Worm (Caenorhabditis elegans) whole organism, L4 larva: ENCODE measurements around the gene lys-10.

ENCODE experiments used
- F37D6.2 ChIP-seq: sonication (generic microtip); optimal IDR thresholded peaks from 2 replicates; lab custom pipeline; 2016; ENCODE audit warnings: mild to moderate bottlenecking, missing genetic modification characterization, missing compliant biosample characterization
- F44E2.7 ChIP-seq: fragments of 200-800 bp; sonication (Bioruptor generic); IDR thresholded peaks from 2 replicates; pipeline ENCODE4 v2.1.2; 2022; ENCODE audit warnings: missing genetic modification characterization, missing compliant biosample characterization
- F49E8.2 ChIP-seq: sonication (generic microtip); optimal IDR thresholded peaks from 2 replicates; lab custom pipeline; 2016; ENCODE audit warnings: missing compliant biosample characterization, mild to moderate bottlenecking, missing genetic modification characterization, borderline replicate concordance
- T20F7.1 ChIP-seq: fragments of 200-800 bp; sonication (Bioruptor generic); optimal IDR thresholded peaks from 2 replicates; lab custom pipeline; 2018; ENCODE audit warnings: mild to moderate bottlenecking, missing genetic modification characterization, missing compliant biosample characterization
- Y105C5A.15 ChIP-seq: fragments of 200-800 bp; sonication (Bioruptor generic); IDR thresholded peaks from 2 replicates; pipeline ENCODE4 v1.3.6; 2022; ENCODE audit warnings: missing genetic modification characterization, missing compliant biosample characterization
- Y75B8A.6 ChIP-seq: fragments of 200-800 bp; sonication (Bioruptor generic); IDR thresholded peaks from 2 replicates; pipeline ENCODE4 v1.3.6; 2022; ENCODE audit warnings: missing genetic modification reagents, missing genetic modification characterization, missing compliant biosample characterization
- ceh-20 ChIP-seq: fragments of 200-800 bp; sonication (Bioruptor generic); IDR thresholded peaks from 2 replicates; pipeline ENCODE4 v1.3.6; 2022; ENCODE audit warnings: missing genetic modification reagents, missing genetic modification characterization, missing compliant biosample characterization
- ceh-82 ChIP-seq: sonication (generic microtip); optimal IDR thresholded peaks from 2 replicates; lab custom pipeline; 2017; ENCODE audit warnings: missing biosample characterization, missing genetic modification characterization
- cey-2 ChIP-seq: sonication (generic microtip); optimal IDR thresholded peaks from 3 replicates; lab custom pipeline; 2017; ENCODE audit warnings: missing genetic modification characterization, mild to moderate bottlenecking, missing compliant biosample characterization, antibody characterized with exemption, borderline replicate concordance; ENCODE audit not compliant: insufficient read depth
- ctbp-1 ChIP-seq: fragments of 200-800 bp; sonication (Bioruptor generic); IDR thresholded peaks from 2 replicates; pipeline ENCODE4 v1.3.6; 2022; ENCODE audit warnings: missing genetic modification reagents, missing genetic modification characterization, missing compliant biosample characterization
- daf-19 ChIP-seq: fragments of 200-800 bp; sonication (Bioruptor generic); conservative IDR thresholded peaks from 2 replicates; pipeline ENCODE4 v1.3.6; 2022; ENCODE audit warnings: missing genetic modification characterization, missing compliant biosample characterization
- dmd-8 ChIP-seq: fragments of 200-800 bp; sonication (Bioruptor generic); IDR thresholded peaks from 2 replicates; pipeline ENCODE4 v1.3.6; 2022; ENCODE audit warnings: missing genetic modification characterization, missing compliant biosample characterization
- egl-43 ChIP-seq: fragments of 200-800 bp; sonication (Bioruptor generic); IDR thresholded peaks from 2 replicates; pipeline ENCODE4 v1.3.6; 2022; ENCODE audit warnings: missing genetic modification reagents, missing genetic modification characterization, missing compliant biosample characterization
- fkh-10 ChIP-seq: fragments of 150-350 bp; optimal IDR thresholded peaks from 2 replicates; lab custom pipeline; 2014; ENCODE audit warnings: missing biosample characterization, missing genetic modification reagents, missing genetic modification characterization
- hif-1 ChIP-seq, 2 experiments: sonication (generic microtip); optimal IDR thresholded peaks; 2 replicates each; lab custom pipeline; 2016 to 2017; ENCODE audit warnings: missing compliant biosample characterization in 2 of 2, missing genetic modification characterization in 2 of 2, missing genetic modification reagents in 2 of 2, missing genotype in 2 of 2, mild to moderate bottlenecking in 1 of 2
- hlh-30 ChIP-seq: sonication (generic microtip); optimal IDR thresholded peaks from 2 replicates; lab custom pipeline; 2017; ENCODE audit warnings: antibody characterized with exemption, mild to moderate bottlenecking, missing genetic modification characterization, missing compliant biosample characterization; ENCODE audit not compliant: insufficient read depth
- hmg-1.1 ChIP-seq: fragments of 200-800 bp; sonication (Bioruptor generic); IDR thresholded peaks from 2 replicates; pipeline ENCODE4 v1.3.6; 2022; ENCODE audit warnings: missing genetic modification reagents, missing genetic modification characterization, missing compliant biosample characterization
- lin-1 ChIP-seq: fragments of 200-800 bp; sonication (Bioruptor generic); IDR thresholded peaks from 2 replicates; pipeline ENCODE4 v1.3.6; 2022; ENCODE audit warnings: missing genetic modification reagents, missing genetic modification characterization, missing compliant biosample characterization
- lin-29 ChIP-seq: fragments of 200-800 bp; sonication (Bioruptor generic); IDR thresholded peaks from 2 replicates; pipeline ENCODE4 v1.3.6; 2022; ENCODE audit warnings: missing genetic modification reagents, missing genetic modification characterization, missing compliant biosample characterization
- lin-39 ChIP-seq: fragments of 150-350 bp; optimal IDR thresholded peaks from 2 replicates; lab custom pipeline; 2014; ENCODE audit warnings: missing biosample characterization, missing genetic modification reagents, missing genetic modification characterization
- madf-9 ChIP-seq: fragments of 200-800 bp; sonication (Bioruptor generic); conservative IDR thresholded peaks from 2 replicates; pipeline ENCODE4 v1.3.6; 2022; ENCODE audit warnings: missing genetic modification reagents, missing genetic modification characterization, missing compliant biosample characterization
- mes-2 ChIP-seq: sonication (generic microtip); optimal IDR thresholded peaks from 2 replicates; lab custom pipeline; 2016; ENCODE audit warnings: missing genotype, mild to moderate bottlenecking, missing genetic modification characterization, missing compliant biosample characterization; ENCODE audit not compliant: poor library complexity, severe bottlenecking
- nhr-28 ChIP-seq: fragments of 150-350 bp; optimal IDR thresholded peaks from 2 replicates; lab custom pipeline; 2014; ENCODE audit warnings: missing biosample characterization, missing genetic modification characterization
- nhr-41 ChIP-seq: fragments of 200-800 bp; sonication (Bioruptor generic); IDR thresholded peaks from 2 replicates; pipeline ENCODE4 v1.3.6; 2022; ENCODE audit warnings: missing genetic modification reagents, missing genetic modification characterization, missing compliant biosample characterization
- nhr-42 ChIP-seq: fragments of 200-800 bp; sonication (Bioruptor generic); IDR thresholded peaks from 2 replicates; pipeline ENCODE4 v1.3.6; 2022; ENCODE audit warnings: missing genetic modification characterization, missing compliant biosample characterization
- pha-4 ChIP-seq, 2 experiments: fragments of 150-350 bp in 1 of 2; fragments of 200-800 bp in 1 of 2; sonication (Bioruptor generic) in 1 of 2; IDR thresholded peaks in 1 of 2; optimal IDR thresholded peaks in 1 of 2; 2 replicates each; pipeline versions ENCODE4 v1.3.6 to Lab custom; 2014 to 2022; ENCODE audit warnings: missing genetic modification characterization in 2 of 2, missing genetic modification reagents in 2 of 2, missing biosample characterization in 1 of 2, missing compliant biosample characterization in 1 of 2
- saeg-2 ChIP-seq: fragments of 200-800 bp; sonication (Bioruptor generic); IDR thresholded peaks from 2 replicates; pipeline ENCODE4 v1.3.6; 2022; ENCODE audit warnings: missing genetic modification reagents, missing genetic modification characterization, missing compliant biosample characterization
- set-16 ChIP-seq: fragments of 200-800 bp; sonication (Bioruptor generic); IDR thresholded peaks from 2 replicates; pipeline ENCODE4 v1.3.6; 2022; ENCODE audit warnings: missing genetic modification reagents, missing genetic modification characterization, missing compliant biosample characterization
- spr-3 ChIP-seq: fragments of 200-800 bp; sonication (Bioruptor generic); optimal IDR thresholded peaks from 2 replicates; lab custom pipeline; 2018; ENCODE audit warnings: mild to moderate bottlenecking, missing genetic modification characterization, missing compliant biosample characterization
- unc-39 ChIP-seq: sonication (generic microtip); optimal IDR thresholded peaks from 2 replicates; lab custom pipeline; 2017; ENCODE audit warnings: missing biosample characterization, missing genetic modification characterization
- unc-62 ChIP-seq, 3 experiments: fragments of 150-350 bp in 1 of 3; sonication (generic microtip); optimal IDR thresholded peaks in 2 of 3; peaks in 1 of 3; 1 replicate in 1 of 3; 2 replicates in 2 of 3; lab custom pipeline; 2014 to 2017; ENCODE audit warnings: missing biosample characterization in 3 of 3, missing genetic modification characterization in 3 of 3, missing genetic modification reagents in 3 of 3, missing genotype in 1 of 3
- vab-7 ChIP-seq: fragments of 200-800 bp; sonication (Bioruptor generic); IDR thresholded peaks from 2 replicates; pipeline ENCODE4 v1.3.6; 2022; ENCODE audit warnings: missing genetic modification reagents, missing genetic modification characterization, missing compliant biosample characterization
- zfp-2 ChIP-seq: sonication (generic microtip); optimal IDR thresholded peaks from 2 replicates; lab custom pipeline; 2016; ENCODE audit warnings: mild to moderate bottlenecking, missing genetic modification characterization, missing compliant biosample characterization
- zip-11 ChIP-seq: fragments of 200-800 bp; sonication (Bioruptor generic); IDR thresholded peaks from 2 replicates; pipeline ENCODE4 v1.3.6; 2022; ENCODE audit warnings: missing genetic modification characterization, missing compliant biosample characterization

The lys-10 gene

DNA sequence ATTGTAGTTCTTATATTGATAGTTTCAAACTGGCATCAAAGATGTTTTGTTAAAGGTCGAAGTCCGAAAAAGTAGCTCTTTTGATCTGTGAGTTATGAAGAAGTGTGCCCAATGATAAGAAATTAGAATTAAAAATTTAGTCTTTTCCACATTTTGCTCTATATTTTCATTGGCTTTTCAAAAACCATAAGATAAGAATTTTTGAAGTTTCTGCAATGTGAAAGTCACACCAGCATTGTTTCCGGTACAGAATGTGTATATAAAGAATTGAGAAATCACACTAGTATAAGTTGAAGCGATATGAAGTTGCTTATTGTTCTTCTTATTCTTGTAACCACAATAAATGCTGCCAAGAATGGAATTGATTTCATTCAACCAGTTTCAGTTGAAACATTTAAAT, at the start of gene lys-10:
Gene lys-10, plus strand, starts transcription at position 301 of the 400 bp plus-strand sequence.
- no peak for TF ChIP-seq hmg-1.1 (GFP tag; lab: Robert Waterston, UW)
- no peak for TF ChIP-seq nhr-42
- TF ChIP-seq saeg-2 (GFP tag; lab: Robert Waterston, UW): no peak
- no peak for TF ChIP-seq ceh-82 (tag; lab: Kevin White, UChicago)
- TF ChIP-seq vab-7 (GFP tag; lab: Robert Waterston, UW): no peak
- TF ChIP-seq ceh-20 (GFP tag; lab: Robert Waterston, UW): no peak
- no peak for TF ChIP-seq unc-39 (tag; lab: Kevin White, UChicago)
- TF ChIP-seq pha-4 (GFP tag; IDR thresholded peaks at IDR 0.05; lab: Robert Waterston, UW): no peak
- no peak for TF ChIP-seq pha-4 (tag; optimal IDR thresholded peaks at IDR 0.05; lab: Kevin White, UChicago)
- no peak for TF ChIP-seq nhr-41 (GFP tag; lab: Robert Waterston, UW)
- TF ChIP-seq dmd-8 (GFP tag; lab: Robert Waterston, UW): no peak
- TF ChIP-seq F37D6.2 (tag; lab: Kevin White, UChicago): no peak
- no peak for TF ChIP-seq spr-3
- TF ChIP-seq mes-2 (tag; lab: Kevin White, UChicago): no peak

DNA sequence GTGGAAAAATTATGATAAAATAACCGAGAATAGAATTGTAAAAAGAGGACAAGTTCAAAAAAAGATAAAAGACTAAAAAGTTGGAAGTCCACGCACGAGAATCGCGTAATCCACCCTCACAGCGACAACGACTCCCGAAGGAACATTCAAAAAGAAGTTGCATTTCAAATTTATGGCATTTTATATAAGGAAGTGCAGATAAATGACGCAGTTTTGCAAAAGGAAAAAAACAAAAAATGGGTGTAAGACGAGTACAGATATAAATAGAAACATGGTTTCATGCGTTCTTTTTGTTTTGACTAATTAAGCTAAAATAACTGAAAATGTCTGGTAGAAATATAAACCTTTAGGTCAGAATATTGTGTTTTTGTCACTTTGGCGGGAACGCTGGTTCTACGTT, 49.4 kb upstream of the lys-10 start:
- TF ChIP-seq unc-62 (GFP tag; optimal IDR thresholded peaks at IDR 0.05 in 1 of 2; lab: Kevin White, UChicago): peak in 1 of 2 experiments; percentile 80
- no peak for TF ChIP-seq unc-62 (tag; optimal IDR thresholded peaks at IDR 0.05; lab: Kevin White, UChicago)
- no peak for TF ChIP-seq nhr-28
- no peak for TF ChIP-seq T20F7.1 (GFP tag; lab: Kevin White, UChicago)

DNA sequence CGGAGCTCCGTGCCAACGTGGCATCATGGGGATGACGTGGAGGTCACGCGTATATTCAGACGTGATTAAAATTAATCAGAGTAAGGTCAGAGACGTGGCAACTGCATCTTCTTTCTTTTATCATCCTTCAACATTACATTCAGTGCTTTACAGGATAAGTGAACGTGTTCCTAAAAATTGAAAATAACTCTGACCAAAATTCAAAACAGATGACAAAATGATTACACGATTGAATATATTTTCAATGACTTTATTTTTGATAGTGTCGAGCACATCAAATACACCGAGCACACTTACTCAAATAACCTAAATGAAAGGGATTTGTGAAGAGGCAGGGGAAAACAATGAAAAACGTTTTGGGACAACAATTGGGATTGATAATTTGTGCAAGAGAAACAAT, 46.3 kb upstream of the lys-10 start, which contains the start of gene K07H8.9:
Gene K07H8.9, minus strand, starts transcription at position 125 of the 400 bp plus-strand sequence.
- TF ChIP-seq Y105C5A.15 (0 out of 2 replicates have a peak, but pooled peaks have one; percentile 15), Y75B8A.6 (GFP tag; lab: Robert Waterston, UW) (no peak), nhr-41 (GFP tag; lab: Robert Waterston, UW) (no peak), saeg-2 (GFP tag; lab: Robert Waterston, UW) (no peak), F49E8.2 (tag; lab: Kevin White, UChicago) (peak; percentile 42), hlh-30 (no peak)

DNA sequence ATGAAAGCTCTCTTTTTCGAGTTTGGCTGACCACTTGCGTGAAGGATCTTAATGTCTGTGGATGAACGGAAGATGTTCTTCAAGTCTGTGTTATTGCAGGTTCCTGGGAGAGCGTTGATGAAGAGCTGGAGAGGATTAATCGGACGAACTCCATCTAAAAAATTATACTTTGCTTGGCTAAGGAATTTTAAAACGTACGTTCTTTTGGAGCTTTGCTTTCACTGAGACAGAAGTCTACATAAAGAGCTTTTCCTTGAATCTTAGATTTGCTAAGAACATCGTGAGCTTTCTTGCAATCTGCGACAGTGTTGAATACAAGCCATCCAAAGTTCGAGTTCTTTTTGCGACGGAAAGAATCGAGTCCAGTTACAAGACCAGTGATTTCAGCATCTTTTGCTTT, 45.3 kb upstream of the lys-10 start:
- TF ChIP-seq T20F7.1 (GFP tag; lab: Kevin White, UChicago) (no peak), unc-62 (GFP tag; optimal IDR thresholded peaks at IDR 0.05 in 1 of 2; lab: Kevin White, UChicago) (peak in 1 of 2 experiments; percentile 96), unc-62 (tag; optimal IDR thresholded peaks at IDR 0.05; lab: Kevin White, UChicago) (no peak), fkh-10 (no peak), hif-1 (tag; optimal IDR thresholded peaks at IDR 0.05; lab: Kevin White, UChicago) (no peak)

DNA sequence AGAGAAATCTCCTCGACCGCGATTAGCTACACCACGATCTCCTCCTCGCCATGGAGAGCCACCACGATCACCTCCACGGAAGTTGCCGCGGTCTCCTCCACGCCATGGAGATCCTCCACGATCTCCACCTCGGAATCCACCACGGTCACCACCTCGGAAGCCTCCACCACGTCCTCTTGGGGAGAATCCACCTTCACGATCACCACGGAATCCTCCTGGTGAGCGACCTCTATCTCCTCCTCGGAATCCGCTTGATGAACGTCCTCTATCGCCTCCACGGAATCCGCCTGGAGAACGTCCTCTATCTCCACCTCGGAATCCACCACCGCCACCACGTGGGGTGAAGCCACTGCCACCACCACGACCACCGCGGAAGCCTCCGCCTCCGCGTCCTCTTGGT, 43.5 kb upstream of the lys-10 start:
- TF ChIP-seq lin-1 (GFP tag; lab: Robert Waterston, UW): 0 out of 2 replicates have a peak, but pooled peaks have one; percentile 8
- no peak for TF ChIP-seq lin-39 (tag; lab: Kevin White, UChicago)
- peak; percentile 94 for TF ChIP-seq set-16 (GFP tag; lab: Robert Waterston, UW)
- TF ChIP-seq egl-43: 0 out of 2 replicates have a peak, but pooled peaks have one; percentile 51
- TF ChIP-seq, all 104 proteins: peak for 3

DNA sequence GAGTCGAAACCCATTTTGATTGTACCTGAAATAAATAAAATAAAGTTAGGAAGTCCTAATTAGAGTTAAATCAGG, 43.3 kb upstream of the lys-10 start, which contains the start of gene nucl-1:
Gene nucl-1, minus strand, starts transcription at position 26 of the 75 bp plus-strand sequence.
- TF ChIP-seq lin-29 (GFP tag; lab: Robert Waterston, UW): no peak
- no peak for TF ChIP-seq hif-1 (tag; optimal IDR thresholded peaks at IDR 0.05; lab: Kevin White, UChicago)
- TF ChIP-seq zip-11 (GFP tag; lab: Robert Waterston, UW): no peak
- TF ChIP-seq madf-9 (GFP tag; lab: Robert Waterston, UW): no peak
- TF ChIP-seq ctbp-1 (GFP tag; lab: Robert Waterston, UW): no peak
- no peak for TF ChIP-seq cey-2 (tag; lab: Kevin White, UChicago)
- no peak for TF ChIP-seq ceh-82 (tag; lab: Kevin White, UChicago)
- TF ChIP-seq zfp-2 (tag; lab: Kevin White, UChicago): no peak
- no peak for TF ChIP-seq F44E2.7
- TF ChIP-seq daf-19 (GFP tag; lab: Robert Waterston, UW): no peak
